Worm (Caenorhabditis elegans): ENCODE measurements around the gene C24A3.9.

The C24A3.9 gene

ce11 chrX:8991856-8992456, 18.4 kb downstream of the C24A3.9 start, which contains the start of gene C24A3.4:
Gene C24A3.4, plus strand, starts transcription at chrX:8992406.
- TF ChIP-seq lin-15B (tag; optimal IDR thresholded peaks at IDR 0.05) = no peak
- peak; percentile 86 for TF ChIP-seq nhr-20 (tag; optimal IDR thresholded peaks at IDR 0.05)
- no peak for TF ChIP-seq nhr-12 (tag; optimal IDR thresholded peaks at IDR 0.05)

ce11 chrX:8987828-8988227, 22.5 kb downstream of the C24A3.9 start, which contains the start of gene twk-18:
Gene twk-18, plus strand, starts transcription at chrX:8988128.
- TF ChIP-seq ceh-8 (GFP tag; optimal IDR thresholded peaks at IDR 0.05) (no peak), ceh-82 (tag; optimal IDR thresholded peaks at IDR 0.05) (no peak)

- TF ChIP-seq nhr-71 (tag; optimal IDR thresholded peaks at IDR 0.05) = peak; percentile 62
- no peak for TF ChIP-seq hlh-4 (tag; optimal IDR thresholded peaks at IDR 0.05)
- TF ChIP-seq lsy-2 (tag; optimal IDR thresholded peaks at IDR 0.05) = peak in 1 of 2 experiments; percentile 31
- peak; percentile 98 for TF ChIP-seq pag-3 (tag; optimal IDR thresholded peaks at IDR 0.05; ENCODE audit: borderline replicate concordance, insufficient read depth)
- peak; percentile 91 for TF ChIP-seq lin-14 (GFP tag; optimal IDR thresholded peaks at IDR 0.05)
- TF ChIP-seq nhr-19 (GFP tag; conservative IDR thresholded peaks at IDR 0.05) = peak; percentile 40
- TF ChIP-seq nhr-20 (tag; optimal IDR thresholded peaks at IDR 0.05) = peak; percentile 54
- TF ChIP-seq rnt-1 (tag; optimal IDR thresholded peaks at IDR 0.05) = peak; percentile 51
- TF ChIP-seq ama-1 (optimal IDR thresholded peaks at IDR 0.05) = no peak
- TF ChIP-seq lin-39 (tag; optimal IDR thresholded peaks at IDR 0.05) = no peak
- TF ChIP-seq snu-23 (GFP tag; optimal IDR thresholded peaks at IDR 0.05) = peak; percentile 56
- peak in 1 of 2 experiments; percentile 49 for TF ChIP-seq mdl-1 (tag; optimal IDR thresholded peaks at IDR 0.05)
These were observed 23.9 kb downstream of the C24A3.9 start for ce11 chrX:8986452-8986851.

ce11 chrX:8980676-8981075, 29.6 kb downstream of the C24A3.9 start, which contains the start of gene nmur-1:
Gene nmur-1, plus strand, starts transcription at chrX:8980976.
- TF ChIP-seq pag-3 (tag; optimal IDR thresholded peaks at IDR 0.05; ENCODE audit: borderline replicate concordance, insufficient read depth) = no peak
- TF ChIP-seq lin-14 (GFP tag; optimal IDR thresholded peaks at IDR 0.05) = peak; percentile 14

- TF ChIP-seq pax-3 (tag; optimal IDR thresholded peaks at IDR 0.05) (no peak), egl-27 (tag; optimal IDR thresholded peaks at IDR 0.05) (no peak), sup-37 (GFP tag; optimal IDR thresholded peaks at IDR 0.05) (no peak), ztf-11 (tag; optimal IDR thresholded peaks at IDR 0.05) (no peak), xbp-1 (tag; optimal IDR thresholded peaks at IDR 0.05) (peak; percentile 45), efl-3 (GFP tag; optimal IDR thresholded peaks at IDR 0.05) (no peak), nhr-19 (GFP tag; conservative IDR thresholded peaks at IDR 0.05) (peak; percentile 39; the same call in 1 of the 2 replicates), tbx-2 (tag; optimal IDR thresholded peaks at IDR 0.05) (peak; percentile 30), nhr-47 (tag; optimal IDR thresholded peaks at IDR 0.05) (peak; percentile 66), zip-4 (GFP tag; optimal IDR thresholded peaks at IDR 0.05) (peak; percentile 9), sptf-1 (tag; optimal IDR thresholded peaks at IDR 0.05) (no peak), dpl-1 (GFP tag; optimal IDR thresholded peaks at IDR 0.05) (no peak), hlh-4 (tag; optimal IDR thresholded peaks at IDR 0.05) (no peak), unc-130 (tag; optimal IDR thresholded peaks at IDR 0.05) (peak; percentile 59), ceh-90 (tag; optimal IDR thresholded peaks at IDR 0.05) (no peak), lsy-2 (tag; optimal IDR thresholded peaks at IDR 0.05) (peak in 1 of 2 experiments; percentile 28), nhr-85 (tag) (peak; percentile 77), aly-2 (tag; optimal IDR thresholded peaks at IDR 0.05) (no peak), mab-9 (GFP tag; IDR thresholded peaks at IDR 0.05) (no peak), nhr-20 (tag; optimal IDR thresholded peaks at IDR 0.05) (peak; percentile 63), egl-13 (tag; optimal IDR thresholded peaks at IDR 0.05) (no peak), mep-1 (tag; optimal IDR thresholded peaks at IDR 0.05) (peak; percentile 47), lin-35 (GFP tag; optimal IDR thresholded peaks at IDR 0.05) (peak in 1 of 2 experiments; percentile 11), nhr-90 (tag; optimal IDR thresholded peaks at IDR 0.05; ENCODE audit: poor library complexity) (peak; percentile 66), ceh-82 (tag; optimal IDR thresholded peaks at IDR 0.05) (peak in 1 of 3 experiments; percentile 2), nhr-237 (tag; optimal IDR thresholded peaks at IDR 0.05) (no peak), sox-4 (tag; optimal IDR thresholded peaks at IDR 0.05) (no peak), ceh-8 (GFP tag; optimal IDR thresholded peaks at IDR 0.05) (no peak), unc-62 (GFP tag; optimal IDR thresholded peaks at IDR 0.05) (no peak), irx-1 (tag; optimal IDR thresholded peaks at IDR 0.05) (peak; percentile 9), mdl-1 (tag; optimal IDR thresholded peaks at IDR 0.05) (peak in 1 of 2 experiments; percentile 31), swsn-7 (tag; optimal IDR thresholded peaks at IDR 0.05) (peak; percentile 49), aha-1 (tag; optimal IDR thresholded peaks at IDR 0.05) (no peak)
These were observed 38.9 kb downstream of the C24A3.9 start for ce11 chrX:8971461-8971860.

Data from whole organism, L1 larva.